Worm (Caenorhabditis elegans): Measurements from ENCODE around the gene ZK632.14.

Gene ZK632.14

DNA sequence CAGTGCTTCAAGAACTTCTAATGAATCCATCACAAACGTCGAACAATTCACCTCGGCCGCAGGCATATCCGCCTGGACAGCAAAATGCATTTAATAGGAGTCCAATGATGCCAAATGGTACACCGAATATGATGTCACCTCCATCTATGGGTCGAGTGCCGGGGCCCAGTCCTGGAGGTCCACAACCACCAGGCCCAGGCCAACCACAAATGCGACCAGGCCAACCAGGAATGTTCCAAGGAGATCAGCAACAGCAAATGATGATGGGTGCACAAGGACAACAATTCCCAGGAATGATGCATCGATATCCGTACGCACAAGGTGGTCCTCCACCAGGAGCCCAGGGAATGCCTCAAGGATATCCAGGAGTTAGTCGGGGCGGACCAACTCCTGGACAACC, 46.2 kb upstream of the ZK632.14 start:
- TF ChIP-seq pha-4 (tag; optimal IDR thresholded peaks at IDR 0.05) (no peak), mep-1 (tag; optimal IDR thresholded peaks at IDR 0.05) (no peak), unc-39 (tag; optimal IDR thresholded peaks at IDR 0.05) (no peak), ztf-11 (tag; optimal IDR thresholded peaks at IDR 0.05) (no peak), tbx-8 (GFP tag; optimal IDR thresholded peaks at IDR 0.05) (no peak), lin-13 (tag; optimal IDR thresholded peaks at IDR 0.05) (no peak), mab-5 (tag; optimal IDR thresholded peaks at IDR 0.05) (no peak), ham-2 (GFP tag; optimal IDR thresholded peaks at IDR 0.05) (no peak), zip-8 (tag; optimal IDR thresholded peaks at IDR 0.05) (no peak), nhr-237 (tag; optimal IDR thresholded peaks at IDR 0.05) (no peak), elt-3 (tag; optimal IDR thresholded peaks at IDR 0.05) (no peak), hlh-1 (tag; optimal IDR thresholded peaks at IDR 0.05) (no peak), ces-1 (GFP tag; optimal IDR thresholded peaks at IDR 0.05) (no peak), ceh-39 (tag; optimal IDR thresholded peaks at IDR 0.05) (no peak), bed-3 (GFP tag; optimal IDR thresholded peaks at IDR 0.05) (no peak), unc-62 (GFP tag; optimal IDR thresholded peaks at IDR 0.05) (no peak), sptf-1 (tag; optimal IDR thresholded peaks at IDR 0.05) (no peak), ceh-83 (GFP tag; optimal IDR thresholded peaks at IDR 0.05) (no peak), mls-2 (tag; optimal IDR thresholded peaks at IDR 0.05) (no peak)

DNA sequence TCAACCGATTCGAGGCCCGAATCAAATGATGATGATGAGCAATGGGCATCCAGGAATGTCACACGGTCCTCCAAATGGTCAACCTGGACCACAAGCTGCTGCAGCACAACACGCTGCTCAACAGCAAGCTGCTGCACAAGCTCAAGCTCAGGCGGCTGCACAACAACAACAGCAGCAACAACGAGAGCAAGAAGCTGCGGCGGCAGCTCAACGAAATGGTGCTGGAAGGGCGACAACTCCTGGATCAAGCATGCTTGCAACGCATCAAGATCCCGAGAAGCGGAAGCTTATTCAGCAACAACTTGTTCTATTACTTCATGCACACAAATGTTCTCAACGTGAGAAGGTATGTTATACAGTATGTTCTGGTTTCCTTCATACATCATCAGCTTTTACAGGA, 45.2 kb upstream of the ZK632.14 start:
- TF ChIP-seq zip-8 (tag; optimal IDR thresholded peaks at IDR 0.05), result no peak
- TF ChIP-seq lin-32 (GFP tag; optimal IDR thresholded peaks at IDR 0.05), result peak; percentile 24

- TF ChIP-seq bed-3 (GFP tag; optimal IDR thresholded peaks at IDR 0.05) (no peak), nhr-76 (tag; optimal IDR thresholded peaks at IDR 0.05) (no peak), ceh-39 (tag; optimal IDR thresholded peaks at IDR 0.05) (no peak), flh-1 (GFP tag; optimal IDR thresholded peaks at IDR 0.05) (no peak), ceh-43 (GFP tag; optimal IDR thresholded peaks at IDR 0.05) (no peak), nhr-12 (tag; optimal IDR thresholded peaks at IDR 0.05) (no peak), ceh-83 (GFP tag; optimal IDR thresholded peaks at IDR 0.05) (no peak), snpc-4 (tag; optimal IDR thresholded peaks at IDR 0.05) (no peak), mls-2 (tag; optimal IDR thresholded peaks at IDR 0.05) (no peak), drap-1 (GFP tag; optimal IDR thresholded peaks at IDR 0.05) (no peak), nhr-28 (tag; optimal IDR thresholded peaks at IDR 0.05) (no peak), lin-32 (GFP tag; optimal IDR thresholded peaks at IDR 0.05) (no peak), tbx-8 (GFP tag; optimal IDR thresholded peaks at IDR 0.05) (no peak), unc-120 (tag; optimal IDR thresholded peaks at IDR 0.05; ENCODE audit: poor library complexity, severe bottlenecking) (no peak)
Measured at ce11 chrIII:9770590-9770989, 42.7 kb upstream of the ZK632.14 start.

DNA sequence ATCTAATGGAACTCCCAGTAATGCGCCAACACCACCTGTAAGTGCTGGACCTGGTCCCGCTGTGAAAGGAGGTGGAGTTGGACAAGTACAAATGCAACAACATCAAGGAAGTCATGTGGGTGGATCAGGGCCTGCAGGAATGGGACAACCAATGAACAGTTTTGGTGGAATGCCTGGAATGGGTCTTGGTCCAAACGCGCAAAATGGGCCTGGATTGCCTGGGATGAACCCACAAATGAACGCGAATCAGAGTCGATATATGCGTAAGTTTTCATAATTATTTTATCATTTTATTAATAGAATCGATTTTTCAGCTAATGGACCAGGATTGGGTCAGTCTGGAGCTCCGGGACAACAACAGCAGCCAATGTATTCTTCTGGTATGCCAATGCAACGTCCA, 40.9 kb upstream of the ZK632.14 start:
- no peak for TF ChIP-seq ceh-39 (tag; optimal IDR thresholded peaks at IDR 0.05)
- TF ChIP-seq nhr-12 (tag; optimal IDR thresholded peaks at IDR 0.05), result no peak
- no peak for TF ChIP-seq cnd-1 (tag; optimal IDR thresholded peaks at IDR 0.05)
- no peak for TF ChIP-seq lin-13 (tag; optimal IDR thresholded peaks at IDR 0.05)
- TF ChIP-seq sem-2 (GFP tag; optimal IDR thresholded peaks at IDR 0.05), result no peak

DNA sequence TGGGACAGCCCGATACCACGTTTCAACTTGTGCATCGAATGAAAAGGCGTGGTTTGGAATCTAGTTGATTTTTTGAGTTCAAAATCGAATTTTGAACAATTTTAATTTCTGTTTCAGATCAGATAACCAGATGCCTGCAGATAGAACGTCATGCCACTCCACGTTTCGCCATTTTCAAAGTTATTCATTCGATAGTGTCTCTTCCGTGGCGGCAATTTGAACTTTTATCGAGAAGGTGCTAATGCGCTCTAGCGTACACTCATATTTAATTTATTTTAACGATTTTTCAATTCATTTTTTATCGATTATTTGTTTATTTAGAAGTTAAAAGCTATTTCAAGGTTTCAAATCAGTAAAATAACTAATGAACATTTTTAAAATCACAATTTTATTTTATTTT, 37.3 kb upstream of the ZK632.14 start:
- TF ChIP-seq snpc-4 (tag; optimal IDR thresholded peaks at IDR 0.05) (no peak), ces-1 (GFP tag; optimal IDR thresholded peaks at IDR 0.05) (no peak), cnd-1 (tag; optimal IDR thresholded peaks at IDR 0.05) (no peak), zip-8 (tag; optimal IDR thresholded peaks at IDR 0.05) (no peak), mab-5 (tag; optimal IDR thresholded peaks at IDR 0.05) (no peak), mls-2 (tag; optimal IDR thresholded peaks at IDR 0.05) (no peak), nhr-2 (tag; optimal IDR thresholded peaks at IDR 0.05) (no peak), bed-3 (GFP tag; optimal IDR thresholded peaks at IDR 0.05) (no peak), ztf-11 (tag; optimal IDR thresholded peaks at IDR 0.05) (no peak), ceh-39 (tag; optimal IDR thresholded peaks at IDR 0.05) (no peak), hlh-1 (tag; optimal IDR thresholded peaks at IDR 0.05) (no peak), lin-32 (GFP tag; optimal IDR thresholded peaks at IDR 0.05) (no peak), nhr-12 (tag; optimal IDR thresholded peaks at IDR 0.05) (no peak)

DNA sequence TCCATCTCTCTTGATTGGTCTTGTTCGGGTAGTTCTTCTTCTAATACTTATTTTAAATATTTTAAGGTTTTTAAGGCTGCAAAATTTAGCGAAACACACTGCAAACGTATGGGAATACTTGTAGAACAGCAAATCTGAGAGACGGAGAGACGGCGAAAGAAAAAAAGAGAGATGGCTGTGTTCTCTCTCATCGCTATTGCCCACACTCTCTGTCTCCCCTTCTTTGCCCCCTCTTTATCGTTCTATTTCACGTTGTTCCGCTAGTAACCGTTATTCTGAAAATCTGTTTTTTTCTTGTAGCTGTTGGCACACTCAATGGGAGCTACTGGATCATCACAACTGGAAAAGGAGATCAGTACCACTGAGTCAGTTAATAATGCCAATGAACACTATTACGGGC, 36.9 kb upstream of the ZK632.14 start, which contains the start of gene usp-46:
usp-46 (plus strand) TSS at position 301 of the 400 bp plus-strand sequence.
- TF ChIP-seq ceh-83 (GFP tag; optimal IDR thresholded peaks at IDR 0.05), result no peak
- no peak for TF ChIP-seq elt-3 (tag; optimal IDR thresholded peaks at IDR 0.05)
- peak; percentile 20 for TF ChIP-seq unc-120 (tag; optimal IDR thresholded peaks at IDR 0.05; ENCODE audit: poor library complexity, severe bottlenecking)
- peak; percentile 16 for TF ChIP-seq ceh-39 (tag; optimal IDR thresholded peaks at IDR 0.05)

Data from whole organism, mixed stage, embryonic.